Worm (Caenorhabditis elegans) whole organism, L1 larva: ENCODE measurements around the gene rsa-2.

ENCODE experiments used
- C04F5.9 ChIP-seq: sonication (generic microtip); optimal IDR thresholded peaks from 2 replicates; lab custom pipeline; 2016; ENCODE audit warnings: missing genetic modification characterization, missing compliant biosample characterization
- C34B4.2 ChIP-seq: sonication (generic microtip); optimal IDR thresholded peaks from 2 replicates; lab custom pipeline; 2017; ENCODE audit warnings: mild to moderate bottlenecking, missing genetic modification characterization, missing compliant biosample characterization
- F16B12.6 ChIP-seq: fragments of 150-350 bp; optimal IDR thresholded peaks from 2 replicates; lab custom pipeline; 2014; ENCODE audit warnings: missing biosample characterization, missing genetic modification characterization
- aha-1 ChIP-seq: fragments of 150-350 bp; optimal IDR thresholded peaks from 2 replicates; lab custom pipeline; 2014; ENCODE audit warnings: missing biosample characterization, missing genetic modification characterization
- alr-1 ChIP-seq: fragments of 200-800 bp; sonication (Bioruptor generic); optimal IDR thresholded peaks from 2 replicates; lab custom pipeline; 2018; ENCODE audit warnings: borderline replicate concordance, mild to moderate bottlenecking, missing genetic modification characterization, missing compliant biosample characterization
- ceh-8 ChIP-seq: fragments of 200-800 bp; sonication (Bioruptor generic); optimal IDR thresholded peaks from 2 replicates; lab custom pipeline; 2018; ENCODE audit warnings: mild to moderate bottlenecking, missing genetic modification characterization, moderate library complexity, missing compliant biosample characterization
- ceh-82 ChIP-seq, 3 experiments: fragments of 150-350 bp in 1 of 3; sonication (generic microtip) in 2 of 3; optimal IDR thresholded peaks; 2 replicates each; lab custom pipeline; 2014 to 2017; ENCODE audit warnings: missing biosample characterization in 3 of 3, missing genetic modification characterization in 3 of 3
- ces-1 ChIP-seq: fragments of 150-350 bp; optimal IDR thresholded peaks from 2 replicates; lab custom pipeline; 2014; ENCODE audit warnings: missing biosample characterization, missing genetic modification reagents, missing genetic modification characterization
- efl-1 ChIP-seq, 4 experiments: fragments of 150-350 bp; optimal IDR thresholded peaks in 3 of 4; peaks in 1 of 4; 1 replicate in 1 of 4; 2 replicates in 3 of 4; lab custom pipeline; 2014; ENCODE audit warnings: missing biosample characterization in 2 of 4, missing genetic modification characterization in 2 of 4, missing genetic modification reagents in 2 of 4
- egl-13 ChIP-seq: sonication (generic microtip); optimal IDR thresholded peaks from 2 replicates; lab custom pipeline; 2016; ENCODE audit warnings: missing genotype, missing genetic modification reagents, missing genetic modification characterization, missing compliant biosample characterization
- egl-27 ChIP-seq, 2 experiments: fragments of 150-350 bp in 1 of 2; sonication (generic microtip); optimal IDR thresholded peaks; 3 replicates each; lab custom pipeline; 2017 to 2018; ENCODE audit warnings: missing biosample characterization in 2 of 2, missing genetic modification characterization in 2 of 2, missing genetic modification reagents in 2 of 2
- elt-2 ChIP-seq: sonication (generic microtip); optimal IDR thresholded peaks from 2 replicates; lab custom pipeline; 2016; ENCODE audit warnings: missing genetic modification characterization, mild to moderate bottlenecking, inconsistent platforms, missing compliant biosample characterization, missing genetic modification reagents
- elt-3 ChIP-seq, 6 experiments: fragments of 150-350 bp in 1 of 6; sonication (generic microtip); optimal IDR thresholded peaks; 2 replicates each; lab custom pipeline; 2017 to 2018; ENCODE audit warnings: missing biosample characterization in 6 of 6, missing genetic modification characterization in 6 of 6, inconsistent platforms in 1 of 6
- fkh-4 ChIP-seq: sonication (generic microtip); optimal IDR thresholded peaks from 2 replicates; lab custom pipeline; 2016; ENCODE audit warnings: missing compliant biosample characterization, missing genetic modification characterization, borderline replicate concordance
- fos-1 ChIP-seq: fragments of 150-350 bp; optimal IDR thresholded peaks from 2 replicates; lab custom pipeline; 2014; ENCODE audit warnings: missing biosample characterization, missing genetic modification characterization
- grh-1 ChIP-seq: fragments of 200-800 bp; sonication (Bioruptor generic); IDR thresholded peaks from 2 replicates; pipeline ENCODE4 v1.3.6; 2022; ENCODE audit warnings: missing genetic modification reagents, missing genetic modification characterization, missing compliant biosample characterization
- hlh-17 ChIP-seq: fragments of 200-800 bp; sonication (Bioruptor generic); optimal IDR thresholded peaks from 2 replicates; lab custom pipeline; 2018; ENCODE audit warnings: missing genetic modification characterization, mild to moderate bottlenecking, missing compliant biosample characterization, moderate library complexity, borderline replicate concordance
- hlh-4 ChIP-seq: sonication (generic microtip); optimal IDR thresholded peaks from 2 replicates; lab custom pipeline; 2016; ENCODE audit warnings: mild to moderate bottlenecking, missing genetic modification characterization, missing compliant biosample characterization
- irx-1 ChIP-seq: sonication (generic microtip); optimal IDR thresholded peaks from 2 replicates; lab custom pipeline; 2016; ENCODE audit warnings: missing genetic modification characterization, missing compliant biosample characterization
- isw-1 ChIP-seq: fragments of 200-800 bp; sonication (Bioruptor generic); IDR thresholded peaks from 2 replicates; pipeline ENCODE4 v1.3.6; 2022; ENCODE audit warnings: missing genetic modification characterization, missing compliant biosample characterization
- jun-1 ChIP-seq: fragments of 150-350 bp; optimal IDR thresholded peaks from 2 replicates; lab custom pipeline; 2014; ENCODE audit warnings: missing biosample characterization, missing genetic modification reagents, missing genetic modification characterization
- lin-14 ChIP-seq: fragments of 200-800 bp; sonication (Bioruptor generic); optimal IDR thresholded peaks from 2 replicates; lab custom pipeline; 2018; ENCODE audit warnings: mild to moderate bottlenecking, missing genetic modification characterization, moderate library complexity, missing compliant biosample characterization
- lin-15B ChIP-seq: fragments of 150-350 bp; sonication (generic microtip); optimal IDR thresholded peaks from 3 replicates; lab custom pipeline; 2014; ENCODE audit warnings: missing biosample characterization, missing genetic modification characterization
- lin-35 ChIP-seq, 2 experiments: fragments of 150-350 bp; optimal IDR thresholded peaks; 2 replicates each; lab custom pipeline; 2014; ENCODE audit warnings: missing biosample characterization in 2 of 2, missing genetic modification characterization in 2 of 2, missing genetic modification reagents in 2 of 2
- lir-3 ChIP-seq: sonication (generic microtip); optimal IDR thresholded peaks from 2 replicates; lab custom pipeline; 2016; ENCODE audit warnings: mild to moderate bottlenecking, missing genetic modification characterization, moderate library complexity, missing compliant biosample characterization; ENCODE audit not compliant: poor library complexity
- lsy-2 ChIP-seq, 2 experiments: fragments of 150-350 bp; optimal IDR thresholded peaks; 2 replicates each; lab custom pipeline; 2014; ENCODE audit warnings: missing biosample characterization in 2 of 2, missing genetic modification characterization in 2 of 2
- mab-9 ChIP-seq: fragments of 200-800 bp; sonication (Bioruptor generic); IDR thresholded peaks from 2 replicates; pipeline ENCODE4 v1.3.6; 2022; ENCODE audit warnings: missing genetic modification reagents, missing genetic modification characterization, missing compliant biosample characterization
- nhr-11 ChIP-seq: fragments of 150-350 bp; optimal IDR thresholded peaks from 2 replicates; lab custom pipeline; 2014; ENCODE audit warnings: missing biosample characterization, missing genetic modification characterization
- nhr-12 ChIP-seq: sonication (generic microtip); optimal IDR thresholded peaks from 2 replicates; lab custom pipeline; 2017; ENCODE audit warnings: missing biosample characterization, missing genetic modification characterization
- nhr-20 ChIP-seq: sonication (generic microtip); optimal IDR thresholded peaks from 2 replicates; lab custom pipeline; 2016; ENCODE audit warnings: mild to moderate bottlenecking, missing genetic modification characterization, missing compliant biosample characterization
- nhr-237 ChIP-seq: fragments of 150-350 bp; optimal IDR thresholded peaks from 2 replicates; lab custom pipeline; 2014; ENCODE audit warnings: missing biosample characterization, missing genetic modification characterization
- nhr-47 ChIP-seq: sonication (generic microtip); optimal IDR thresholded peaks from 2 replicates; lab custom pipeline; 2016; ENCODE audit warnings: mild to moderate bottlenecking, missing genetic modification characterization, moderate library complexity, missing compliant biosample characterization
- nhr-71 ChIP-seq: sonication (generic microtip); optimal IDR thresholded peaks from 2 replicates; lab custom pipeline; 2016; ENCODE audit warnings: mild to moderate bottlenecking, missing genetic modification characterization, moderate library complexity, missing compliant biosample characterization
- nhr-76 ChIP-seq: sonication (generic microtip); optimal IDR thresholded peaks from 2 replicates; lab custom pipeline; 2017; ENCODE audit warnings: missing biosample characterization, missing genetic modification characterization
- nhr-77 ChIP-seq: fragments of 150-350 bp; optimal IDR thresholded peaks from 2 replicates; lab custom pipeline; 2014; ENCODE audit warnings: missing biosample characterization, missing genetic modification characterization
- nhr-84 ChIP-seq: sonication (generic microtip); optimal IDR thresholded peaks from 2 replicates; lab custom pipeline; 2017; ENCODE audit warnings: missing biosample characterization, missing genetic modification characterization
- pag-3 ChIP-seq: sonication (generic microtip); optimal IDR thresholded peaks from 2 replicates; lab custom pipeline; 2017; ENCODE audit warnings: missing genetic modification characterization, mild to moderate bottlenecking, missing compliant biosample characterization, antibody characterized with exemption, borderline replicate concordance; ENCODE audit not compliant: insufficient read depth
- pqm-1 ChIP-seq: sonication (generic microtip); optimal IDR thresholded peaks from 3 replicates; lab custom pipeline; 2017; ENCODE audit warnings: missing biosample characterization, missing genetic modification characterization
- rnt-1 ChIP-seq: sonication (generic microtip); optimal IDR thresholded peaks from 2 replicates; lab custom pipeline; 2016; ENCODE audit warnings: mild to moderate bottlenecking, missing genetic modification characterization, moderate library complexity, missing compliant biosample characterization
- sox-4 ChIP-seq: sonication (generic microtip); optimal IDR thresholded peaks from 2 replicates; lab custom pipeline; 2016; ENCODE audit warnings: missing genetic modification characterization, missing compliant biosample characterization
- sptf-1 ChIP-seq: fragments of 150-350 bp; optimal IDR thresholded peaks from 2 replicates; lab custom pipeline; 2014; ENCODE audit warnings: missing biosample characterization, missing genetic modification characterization
- sup-37 ChIP-seq: fragments of 200-800 bp; sonication (Bioruptor generic); optimal IDR thresholded peaks from 2 replicates; lab custom pipeline; 2018; ENCODE audit warnings: mild to moderate bottlenecking, missing genetic modification characterization, missing compliant biosample characterization
- swsn-7 ChIP-seq: sonication (generic microtip); optimal IDR thresholded peaks from 2 replicates; lab custom pipeline; 2016; ENCODE audit warnings: missing genetic modification characterization, missing compliant biosample characterization
- tbx-2 ChIP-seq: sonication (generic microtip); optimal IDR thresholded peaks from 2 replicates; lab custom pipeline; 2016; ENCODE audit warnings: missing genetic modification characterization, missing compliant biosample characterization
- tlp-1 ChIP-seq: fragments of 150-350 bp; optimal IDR thresholded peaks from 2 replicates; lab custom pipeline; 2014; ENCODE audit warnings: missing biosample characterization, missing genetic modification characterization
- unc-62 ChIP-seq: fragments of 150-350 bp; optimal IDR thresholded peaks from 2 replicates; lab custom pipeline; 2014; ENCODE audit warnings: missing biosample characterization, missing genetic modification reagents, missing genetic modification characterization
- unc-86 ChIP-seq: sonication (generic microtip); optimal IDR thresholded peaks from 2 replicates; lab custom pipeline; 2016; ENCODE audit warnings: missing genetic modification characterization, missing compliant biosample characterization
- vab-15 ChIP-seq: sonication (generic microtip); optimal IDR thresholded peaks from 2 replicates; lab custom pipeline; 2017; ENCODE audit warnings: missing genotype, mild to moderate bottlenecking, missing genetic modification characterization, missing compliant biosample characterization
- ztf-11 ChIP-seq, 2 experiments: sonication (generic microtip); optimal IDR thresholded peaks; 2 replicates each; lab custom pipeline; 2016 to 2017; ENCODE audit warnings: missing genetic modification characterization in 2 of 2, missing biosample characterization in 1 of 2, missing compliant biosample characterization in 1 of 2

rsa-2 gene

DNA sequence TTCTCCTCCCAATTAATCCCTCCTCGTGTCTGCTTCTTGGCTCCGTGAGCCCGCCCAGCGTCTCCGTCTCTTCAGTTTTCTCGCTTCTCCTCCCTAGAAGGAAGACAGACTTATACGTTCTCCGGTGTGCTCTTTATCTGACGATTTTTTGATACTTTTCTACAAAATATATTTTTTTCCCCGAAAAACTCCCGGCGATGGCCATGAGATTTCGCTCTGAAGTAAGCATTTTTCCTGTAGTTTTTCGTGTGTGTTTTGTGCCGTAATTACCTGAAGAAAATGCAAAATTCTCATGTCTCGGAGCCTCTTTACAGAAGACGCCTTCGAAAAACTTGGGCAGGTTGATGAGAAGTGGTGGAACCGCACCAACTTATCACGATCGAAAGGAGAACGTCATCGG lies 26.6 kb upstream of the rsa-2 start, which contains the start of gene spat-2:
Gene spat-2, plus strand, starts transcription at position 301 of the 400 bp plus-strand sequence.
- TF ChIP-seq mab-9 (GFP tag; lab: Robert Waterston, UW): no peak
- no peak for TF ChIP-seq lsy-2 (tag; optimal IDR thresholded peaks at IDR 0.05; lab: Kevin White, UChicago)
- TF ChIP-seq ceh-8: no peak
- no peak for TF ChIP-seq nhr-11 (tag; lab: Kevin White, UChicago)
- TF ChIP-seq isw-1 (GFP tag; lab: Robert Waterston, UW): no peak
- TF ChIP-seq nhr-84: no peak
- no peak for TF ChIP-seq efl-1 (optimal IDR thresholded peaks at IDR 0.05; lab: Kevin White, UChicago)
- no peak for TF ChIP-seq efl-1 (GFP tag; optimal IDR thresholded peaks at IDR 0.05 in 1 of 2; lab: Kevin White, UChicago)
- TF ChIP-seq unc-62 (GFP tag; lab: Kevin White, UChicago): no peak
- no peak for TF ChIP-seq lin-35 (GFP tag; optimal IDR thresholded peaks at IDR 0.05; lab: Kevin White, UChicago)
- no peak for TF ChIP-seq nhr-12 (tag; lab: Kevin White, UChicago)
- TF ChIP-seq ceh-82 (tag; optimal IDR thresholded peaks at IDR 0.05; lab: Kevin White, UChicago): no peak
- TF ChIP-seq lir-3 (tag; lab: Kevin White, UChicago): no peak
- no peak for TF ChIP-seq unc-86 (tag; lab: Kevin White, UChicago)
- no peak for TF ChIP-seq elt-3 (tag; optimal IDR thresholded peaks at IDR 0.05; lab: Kevin White, UChicago)
- no peak for TF ChIP-seq tlp-1 (tag; lab: Kevin White, UChicago)
- no peak for TF ChIP-seq F16B12.6 (tag; lab: Kevin White, UChicago)
- TF ChIP-seq nhr-76: no peak
- TF ChIP-seq alr-1: no peak
- TF ChIP-seq nhr-20 (tag; lab: Kevin White, UChicago): no peak
- no peak for TF ChIP-seq nhr-71 (tag; lab: Kevin White, UChicago)

DNA sequence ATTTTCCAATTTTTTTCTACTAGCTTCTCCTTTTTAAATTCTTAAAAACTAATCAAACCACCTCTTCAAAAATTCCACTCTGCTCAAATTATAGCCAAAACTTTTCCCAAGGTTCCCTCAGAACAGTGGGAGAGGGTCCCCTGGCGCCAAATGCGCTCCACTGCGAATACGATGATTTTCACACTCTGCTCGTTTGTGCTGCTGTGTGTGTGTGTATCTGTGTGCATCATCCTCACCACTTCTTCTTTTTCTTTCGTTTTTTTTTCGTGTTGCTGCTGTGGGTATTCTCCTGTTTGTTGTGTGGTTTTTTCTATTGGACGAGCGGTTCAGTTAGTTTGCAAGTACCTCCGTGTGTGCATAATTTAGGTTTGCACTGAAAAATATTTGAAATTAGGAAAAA lies 24.0 kb upstream of the rsa-2 start:
- TF ChIP-seq nhr-237 (tag; lab: Kevin White, UChicago): no peak
- TF ChIP-seq fkh-4: no peak
- TF ChIP-seq nhr-47 (tag; lab: Kevin White, UChicago): no peak
- TF ChIP-seq aha-1 (tag; lab: Kevin White, UChicago): no peak
- TF ChIP-seq lin-15B (tag; lab: Kevin White, UChicago): peak; percentile 68
- no peak for TF ChIP-seq tbx-2 (tag; lab: Kevin White, UChicago)
- TF ChIP-seq C04F5.9 (tag; lab: Kevin White, UChicago): no peak
- TF ChIP-seq fos-1 (tag; lab: Kevin White, UChicago): no peak
- no peak for TF ChIP-seq jun-1 (tag; lab: Kevin White, UChicago)
- no peak for TF ChIP-seq grh-1 (GFP tag; lab: Robert Waterston, UW)
- TF ChIP-seq ztf-11 (tag; optimal IDR thresholded peaks at IDR 0.05; lab: Kevin White, UChicago): no peak
- peak; percentile 37 to 47 for TF ChIP-seq efl-1 (optimal IDR thresholded peaks at IDR 0.05; lab: Kevin White, UChicago)
- TF ChIP-seq efl-1 (GFP tag; optimal IDR thresholded peaks at IDR 0.05 in 1 of 2; lab: Kevin White, UChicago): peak in 1 of 2 experiments; percentile 30
- TF ChIP-seq sox-4 (tag; lab: Kevin White, UChicago): no peak
- peak; percentile 49 for TF ChIP-seq F16B12.6 (tag; lab: Kevin White, UChicago)
- no peak for TF ChIP-seq sup-37 (GFP tag; lab: Kevin White, UChicago)
- no peak for TF ChIP-seq vab-15 (tag; lab: Kevin White, UChicago)
- TF ChIP-seq pqm-1 (tag; lab: Kevin White, UChicago): no peak
- TF ChIP-seq nhr-12 (tag; lab: Kevin White, UChicago): no peak
- no peak for TF ChIP-seq egl-13 (tag; lab: Kevin White, UChicago)
- TF ChIP-seq C34B4.2 (tag; lab: Kevin White, UChicago): no peak
- TF ChIP-seq isw-1 (GFP tag; lab: Robert Waterston, UW): no peak
- TF ChIP-seq ces-1 (GFP tag; lab: Kevin White, UChicago): no peak
- no peak for TF ChIP-seq unc-86 (tag; lab: Kevin White, UChicago)
- peak in 1 of 2 experiments; percentile 58 for TF ChIP-seq lin-35 (GFP tag; optimal IDR thresholded peaks at IDR 0.05; lab: Kevin White, UChicago)
- TF ChIP-seq elt-2 (tag; lab: Kevin White, UChicago): no peak
- TF ChIP-seq irx-1 (tag; lab: Kevin White, UChicago): no peak
- no peak for TF ChIP-seq elt-3 (tag; optimal IDR thresholded peaks at IDR 0.05; lab: Kevin White, UChicago)
- no peak for TF ChIP-seq sptf-1
- peak in 1 of 3 experiments; percentile 78 for TF ChIP-seq ceh-82 (tag; optimal IDR thresholded peaks at IDR 0.05; lab: Kevin White, UChicago)
- no peak for TF ChIP-seq rnt-1
- no peak for TF ChIP-seq egl-27 (tag; optimal IDR thresholded peaks at IDR 0.05; lab: Kevin White, UChicago)
- peak; percentile 69 for TF ChIP-seq lin-14
- no peak for TF ChIP-seq hlh-4 (tag; lab: Kevin White, UChicago)
- TF ChIP-seq pag-3 (tag; lab: Kevin White, UChicago): no peak
- TF ChIP-seq swsn-7 (tag; lab: Kevin White, UChicago): no peak
- TF ChIP-seq nhr-20 (tag; lab: Kevin White, UChicago): no peak
- no peak for TF ChIP-seq nhr-77 (tag; lab: Kevin White, UChicago)
- TF ChIP-seq hlh-17 (GFP tag; lab: Kevin White, UChicago): no peak
